Worm (Caenorhabditis elegans) whole organism, L3 larva: ENCODE measurements around the gene clec-162.

Experiments
- aly-2 ChIP-seq: fragments of 150-350 bp; optimal IDR thresholded peaks from 2 replicates; lab custom pipeline; 2014; ENCODE audit warnings: missing biosample characterization, missing genetic modification characterization
- ama-1 ChIP-seq: fragments of 150-350 bp; optimal IDR thresholded peaks from 2 replicates; lab custom pipeline; 2018
- ceh-16 ChIP-seq: sonication (generic microtip); optimal IDR thresholded peaks from 2 replicates; lab custom pipeline; 2017; ENCODE audit warnings: missing biosample characterization, missing genetic modification characterization
- ceh-28 ChIP-seq: fragments of 150-350 bp; optimal IDR thresholded peaks from 2 replicates; lab custom pipeline; 2014; ENCODE audit warnings: missing biosample characterization, missing genetic modification reagents, missing genetic modification characterization
- ceh-82 ChIP-seq: fragments of 150-350 bp; optimal IDR thresholded peaks from 2 replicates; lab custom pipeline; 2014; ENCODE audit warnings: missing biosample characterization, missing genetic modification characterization
- ceh-9 ChIP-seq: sonication (generic microtip); optimal IDR thresholded peaks from 2 replicates; lab custom pipeline; 2018; ENCODE audit warnings: missing biosample characterization, missing genetic modification characterization
- daf-12 ChIP-seq: fragments of 150-350 bp; optimal IDR thresholded peaks from 2 replicates; lab custom pipeline; 2014; ENCODE audit warnings: missing biosample characterization, missing genetic modification reagents, missing genetic modification characterization
- elt-2 ChIP-seq: sonication (generic microtip); optimal IDR thresholded peaks from 2 replicates; lab custom pipeline; 2016; ENCODE audit warnings: missing genetic modification reagents, mild to moderate bottlenecking, missing genetic modification characterization, missing compliant biosample characterization
- elt-3 ChIP-seq, 3 experiments: fragments of 150-350 bp in 1 of 3; sonication (generic microtip) in 2 of 3; optimal IDR thresholded peaks; 2 replicates in 2 of 3; 4 replicates in 1 of 3; lab custom pipeline; 2014 to 2017; ENCODE audit warnings: missing biosample characterization in 3 of 3, missing genetic modification characterization in 3 of 3
- eor-1 ChIP-seq, 2 experiments: fragments of 150-350 bp; optimal IDR thresholded peaks; 2 replicates each; lab custom pipeline; 2014 to 2018; ENCODE audit warnings: missing biosample characterization in 2 of 2, missing genetic modification characterization in 2 of 2
- fkh-10 ChIP-seq: sonication (generic microtip); optimal IDR thresholded peaks from 2 replicates; lab custom pipeline; 2017; ENCODE audit warnings: missing biosample characterization, missing genetic modification reagents, missing genetic modification characterization
- fkh-2 ChIP-seq: fragments of 150-350 bp; optimal IDR thresholded peaks from 2 replicates; lab custom pipeline; 2014; ENCODE audit warnings: missing biosample characterization, missing genetic modification reagents, missing genetic modification characterization
- hmg-11 ChIP-seq: sonication (generic microtip); optimal IDR thresholded peaks from 2 replicates; lab custom pipeline; 2016; ENCODE audit warnings: missing genetic modification characterization, missing compliant biosample characterization
- jun-1 ChIP-seq: fragments of 150-350 bp; optimal IDR thresholded peaks from 2 replicates; lab custom pipeline; 2014; ENCODE audit warnings: missing biosample characterization, missing genetic modification reagents, missing genetic modification characterization
- lin-15B ChIP-seq: fragments of 150-350 bp; optimal IDR thresholded peaks from 2 replicates; lab custom pipeline; 2014; ENCODE audit warnings: missing biosample characterization, missing genetic modification characterization
- lin-39 ChIP-seq: fragments of 150-350 bp; optimal IDR thresholded peaks from 2 replicates; lab custom pipeline; 2018; ENCODE audit warnings: missing biosample characterization, missing genetic modification reagents, missing genetic modification characterization
- mdl-1 ChIP-seq: fragments of 150-350 bp; optimal IDR thresholded peaks from 2 replicates; lab custom pipeline; 2014; ENCODE audit warnings: missing biosample characterization, missing genetic modification characterization
- nfya-1 ChIP-seq: sonication (generic microtip); optimal IDR thresholded peaks from 2 replicates; lab custom pipeline; 2017; ENCODE audit warnings: missing genetic modification characterization, mild to moderate bottlenecking, missing compliant biosample characterization, antibody characterized with exemption, moderate library complexity; ENCODE audit not compliant: insufficient read depth
- nhr-11 ChIP-seq: fragments of 150-350 bp; optimal IDR thresholded peaks from 2 replicates; lab custom pipeline; 2014; ENCODE audit warnings: missing biosample characterization, missing genetic modification characterization
- nhr-12 ChIP-seq: fragments of 150-350 bp; optimal IDR thresholded peaks from 2 replicates; lab custom pipeline; 2014; ENCODE audit warnings: missing biosample characterization, missing genetic modification characterization
- nhr-23 ChIP-seq: fragments of 150-350 bp; optimal IDR thresholded peaks from 2 replicates; lab custom pipeline; 2014; ENCODE audit warnings: missing biosample characterization, missing genetic modification reagents, missing genetic modification characterization
- nhr-237 ChIP-seq: fragments of 150-350 bp; optimal IDR thresholded peaks from 2 replicates; lab custom pipeline; 2014; ENCODE audit warnings: missing biosample characterization, missing genetic modification characterization
- nhr-25 ChIP-seq: sonication (generic microtip); optimal IDR thresholded peaks from 2 replicates; lab custom pipeline; 2017; ENCODE audit warnings: missing biosample characterization, missing genetic modification characterization
- nhr-28 ChIP-seq: fragments of 150-350 bp; optimal IDR thresholded peaks from 2 replicates; lab custom pipeline; 2014; ENCODE audit warnings: missing biosample characterization, missing genetic modification characterization
- nhr-77 ChIP-seq: fragments of 150-350 bp; optimal IDR thresholded peaks from 2 replicates; lab custom pipeline; 2014; ENCODE audit warnings: missing biosample characterization, missing genetic modification characterization
- pha-4 ChIP-seq: fragments of 150-350 bp; optimal IDR thresholded peaks from 2 replicates; lab custom pipeline; 2014; ENCODE audit warnings: missing biosample characterization, missing genetic modification reagents, missing genetic modification characterization
- snpc-4 ChIP-seq: fragments of 150-350 bp; optimal IDR thresholded peaks from 2 replicates; lab custom pipeline; 2014; ENCODE audit warnings: missing biosample characterization, missing genetic modification characterization
- tbx-2 ChIP-seq: sonication (generic microtip); optimal IDR thresholded peaks from 2 replicates; lab custom pipeline; 2016; ENCODE audit warnings: mild to moderate bottlenecking, missing genetic modification characterization, missing compliant biosample characterization
- unc-39 ChIP-seq: sonication (generic microtip); optimal IDR thresholded peaks from 4 replicates; lab custom pipeline; 2017; ENCODE audit warnings: missing biosample characterization, missing genetic modification characterization
- unc-62 ChIP-seq: fragments of 150-350 bp; sonication (generic microtip); optimal IDR thresholded peaks from 4 replicates; lab custom pipeline; 2014; ENCODE audit warnings: missing biosample characterization, missing genetic modification reagents, missing genetic modification characterization
- zag-1 ChIP-seq: fragments of 150-350 bp; optimal IDR thresholded peaks from 2 replicates; lab custom pipeline; 2014; ENCODE audit warnings: missing biosample characterization, missing genetic modification characterization
- ztf-4 ChIP-seq: fragments of 150-350 bp; optimal IDR thresholded peaks from 2 replicates; lab custom pipeline; 2014; ENCODE audit warnings: missing biosample characterization, missing genetic modification characterization

clec-162 gene

ce11 chrIII:9703747-9704605 is 21.0 kb downstream of the clec-162 start:
- TF ChIP-seq jun-1 (tag; lab: Kevin White, UChicago) (peak; percentile 2), eor-1 (tag; optimal IDR thresholded peaks at IDR 0.05; lab: Kevin White, UChicago) (no peak), ceh-9 (tag; lab: Kevin White, UChicago) (no peak), mdl-1 (tag; lab: Kevin White, UChicago) (peak; percentile 33), tbx-2 (tag; lab: Kevin White, UChicago) (peak; percentile 40), nhr-237 (no peak), snpc-4 (tag; lab: Kevin White, UChicago) (peak; percentile 3), nfya-1 (tag; lab: Kevin White, UChicago) (peak; percentile 23), elt-2 (tag; lab: Kevin White, UChicago) (peak; percentile 12), zag-1 (tag; lab: Kevin White, UChicago) (peak; percentile 20), ceh-82 (peak; percentile 37), nhr-12 (no peak), fkh-10 (GFP tag; lab: Kevin White, UChicago) (no peak), ztf-4 (tag; lab: Kevin White, UChicago) (no peak), lin-39 (tag; lab: Kevin White, UChicago) (peak; percentile 75), hmg-11 (tag; lab: Kevin White, UChicago) (peak; percentile 49), nhr-23 (tag; lab: Kevin White, UChicago) (peak; percentile 45), pha-4 (tag; lab: Kevin White, UChicago) (peak; percentile 40), ama-1 (lab: Kevin White, UChicago) (peak; percentile 3)

ce11 chrIII:9702665-9703252 is 22.3 kb downstream of the clec-162 start:
- TF ChIP-seq elt-2 (tag; lab: Kevin White, UChicago) (peak; percentile 6), aly-2 (tag; lab: Kevin White, UChicago) (no peak), daf-12 (tag; lab: Kevin White, UChicago) (no peak), snpc-4 (tag; lab: Kevin White, UChicago) (no peak), lin-39 (tag; lab: Kevin White, UChicago) (no peak), ceh-9 (tag; lab: Kevin White, UChicago) (no peak), hmg-11 (tag; lab: Kevin White, UChicago) (peak; percentile 28), pha-4 (tag; lab: Kevin White, UChicago) (peak; percentile 68), nfya-1 (tag; lab: Kevin White, UChicago) (peak; percentile 3), ceh-82 (no peak), nhr-12 (no peak), unc-62 (peak; percentile 6)

ce11 chrIII:9701798-9702197 is 23.2 kb downstream of the clec-162 start:
- TF ChIP-seq fkh-10 (GFP tag; lab: Kevin White, UChicago) (peak; percentile 22), elt-3 (tag; optimal IDR thresholded peaks at IDR 0.05; lab: Kevin White, UChicago) (no peak), fkh-2 (tag; lab: Kevin White, UChicago) (no peak), nhr-77 (no peak), ama-1 (lab: Kevin White, UChicago) (no peak), nhr-237 (no peak), lin-15B (tag; lab: Kevin White, UChicago) (no peak), jun-1 (tag; lab: Kevin White, UChicago) (no peak)

ce11 chrIII:9700114-9700690 is 24.8 kb downstream of the clec-162 start:
- no peak for TF ChIP-seq tbx-2 (tag; lab: Kevin White, UChicago)
- TF ChIP-seq nhr-23 (tag; lab: Kevin White, UChicago): peak; percentile 15
- peak; percentile 60 for TF ChIP-seq lin-39 (tag; lab: Kevin White, UChicago)
- peak; percentile 15 for TF ChIP-seq nfya-1 (tag; lab: Kevin White, UChicago)
- TF ChIP-seq elt-2 (tag; lab: Kevin White, UChicago): no peak

- no peak for TF ChIP-seq daf-12 (tag; lab: Kevin White, UChicago)
- no peak for TF ChIP-seq lin-15B (tag; lab: Kevin White, UChicago)
- TF ChIP-seq ztf-4 (tag; lab: Kevin White, UChicago): no peak
- TF ChIP-seq nhr-77: no peak
- no peak for TF ChIP-seq elt-3 (tag; optimal IDR thresholded peaks at IDR 0.05; lab: Kevin White, UChicago)
- no peak for TF ChIP-seq mdl-1 (tag; lab: Kevin White, UChicago)
- TF ChIP-seq ceh-16 (tag; lab: Kevin White, UChicago): no peak
- no peak for TF ChIP-seq jun-1 (tag; lab: Kevin White, UChicago)
- no peak for TF ChIP-seq fkh-2 (tag; lab: Kevin White, UChicago)
- TF ChIP-seq unc-39 (tag; lab: Kevin White, UChicago): no peak
- no peak for TF ChIP-seq nhr-25 (tag; lab: Kevin White, UChicago)
- no peak for TF ChIP-seq aly-2 (tag; lab: Kevin White, UChicago)
- no peak for TF ChIP-seq nhr-28 (tag; lab: Kevin White, UChicago)
- no peak for TF ChIP-seq ceh-82
- no peak for TF ChIP-seq nhr-11 (tag; lab: Kevin White, UChicago)
- TF ChIP-seq ceh-28 (tag; lab: Kevin White, UChicago): no peak
- TF ChIP-seq, all 47 proteins: peak for 0
Measured at ce11 chrIII:9699576-9699975, 25.4 kb downstream of the clec-162 start, which contains the start of gene tlk-1. Gene tlk-1, plus strand, starts transcription at chrIII:9699876.
